Fruit fly (Drosophila melanogaster) whole organism: ENCODE results near the gene CycA.

Experiments used
- CG8478 ChIP-seq: fragments of >200 bp; optimal IDR thresholded peaks from 2 replicates; lab custom pipeline; 2018; ENCODE audit warnings: inconsistent platforms
- Dll ChIP-seq: fragments of >200 bp; optimal IDR thresholded peaks from 2 replicates; lab custom pipeline; 2017
- EcR ChIP-seq, 2 experiments: fragments of >200 bp; optimal IDR thresholded peaks; 2 replicates each; lab custom pipeline; 2017; ENCODE audit warnings: missing biosample characterization in 2 of 2, missing genetic modification characterization in 2 of 2, missing genetic modification reagents in 2 of 2
- pan ChIP-seq: fragments of >200 bp; optimal IDR thresholded peaks from 2 replicates; lab custom pipeline; 2017
- psq ChIP-seq: fragments of >200 bp; optimal IDR thresholded peaks from 2 replicates; lab custom pipeline; 2017
- usp ChIP-seq: fragments of >200 bp; optimal IDR thresholded peaks from 2 replicates; lab custom pipeline; 2017; ENCODE audit warnings: missing biosample characterization, missing genetic modification characterization, mixed read lengths

- TF ChIP-seq psq (lab: Kevin White, UChicago) (no peak), pan (lab: Kevin White, UChicago) (no peak), CG8478 (lab: Kevin White, UChicago) (no peak), EcR (GFP tag; optimal IDR thresholded peaks at IDR 0.05; lab: Kevin White, UChicago) (no peak), Dll (lab: Kevin White, UChicago) (peak; percentile 41), usp (GFP tag; lab: Kevin White, UChicago) (no peak)
Observed at dm6 chr3L:11819639-11820456, 13.5 kb downstream of the CycA start.
